Comparison of ENCODE assay signal across 3 fruit fly cellular contexts in genomic region chr3R:29277009-29277408, dm6.
TF ChIP-seq lines count a peak whose summit lies in the region.

No protein-coding gene starts in this region.

TF ChIP-seq in whole organism, embryonic, 481 proteins besides CTCF, POLR2A, EP300 and RAD21 (continued from another document and continues in another):
- TF ChIP-seq CG8388 (GFP tag; optimal IDR thresholded peaks at IDR 0.05; lab: Kevin White, UChicago) (peak; percentile 26), CG14710 (tag; optimal IDR thresholded peaks at IDR 0.05; lab: Kevin White, UChicago) (peak; percentile 28), CG30403 (GFP tag; optimal IDR thresholded peaks at IDR 0.05; lab: Kevin White, UChicago) (peak; percentile 24), chif (GFP tag; optimal IDR thresholded peaks at IDR 0.05; lab: Kevin White, UChicago) (peak in 1 of 2 experiments; percentile 58), grau (tag; optimal IDR thresholded peaks at IDR 0.05; lab: Kevin White, UChicago) (peak; percentile 19), CG12155 (GFP tag; optimal IDR thresholded peaks at IDR 0.05; lab: Kevin White, UChicago) (no peak), yki (optimal IDR thresholded peaks at IDR 0.05; lab: Kevin White, UChicago) (no peak), Atf-2 (GFP tag; optimal IDR thresholded peaks at IDR 0.05; lab: Kevin White, UChicago) (peak; percentile 47), Sry-β (GFP tag; optimal IDR thresholded peaks at IDR 0.05; lab: Kevin White, UChicago) (no peak), CG10267 (tag; optimal IDR thresholded peaks at IDR 0.05; lab: Kevin White, UChicago) (peak; percentile 7), sens (GFP tag; lab: Kevin White, UChicago) (peak; percentile 83), CG30020 (tag; optimal IDR thresholded peaks at IDR 0.05; lab: Kevin White, UChicago) (no peak), Xbp1 (GFP tag; optimal IDR thresholded peaks at IDR 0.05; lab: Kevin White, UChicago) (peak; percentile 46), CG12391 (tag; optimal IDR thresholded peaks at IDR 0.05; lab: Kevin White, UChicago) (peak; percentile 34), Fer3 (tag; optimal IDR thresholded peaks at IDR 0.05; lab: Kevin White, UChicago) (no peak), E2f1 (GFP tag; IDR thresholded peaks at IDR 0.05; lab: Robert Waterston, UW) (peak; percentile 34; the same call in 1 of the 2 replicates), CG9727 (GFP tag; optimal IDR thresholded peaks at IDR 0.05; lab: Kevin White, UChicago) (peak; percentile 40), zfh1 (GFP tag; IDR thresholded peaks at IDR 0.05; lab: Robert Waterston, UW) (0 out of 3 replicates have a peak, but pooled peaks have one; percentile 27), CG8765 (GFP tag; IDR thresholded peaks at IDR 0.05; lab: Robert Waterston, UW) (peak; percentile 11; the same call in 1 of the 2 replicates), chn (GFP tag; optimal IDR thresholded peaks at IDR 0.05; lab: Kevin White, UChicago) (peak; percentile 42), Blimp-1 (GFP tag; optimal IDR thresholded peaks at IDR 0.05; lab: Kevin White, UChicago) (peak; percentile 23), CG31441 (GFP tag; IDR thresholded peaks at IDR 0.05; lab: Robert Waterston, UW) (peak; percentile 25; the same call in 1 of the 2 replicates), CG4404 (GFP tag; IDR thresholded peaks at IDR 0.05; lab: Robert Waterston, UW) (peak; percentile 47; the same call in 1 of the 2 replicates), CG17328 (GFP tag; IDR thresholded peaks at IDR 0.05; lab: Robert Waterston, UW) (peak; percentile 38; the same call in 1 of the 2 replicates), nmo (GFP tag; optimal IDR thresholded peaks at IDR 0.05; lab: Kevin White, UChicago) (peak; percentile 30), gro (GFP tag; optimal IDR thresholded peaks at IDR 0.05; lab: Kevin White, UChicago) (no peak), bab2 (GFP tag; optimal IDR thresholded peaks at IDR 0.05; lab: Kevin White, UChicago) (peak; percentile 8), NC2α (GFP tag; optimal IDR thresholded peaks at IDR 0.05; lab: Kevin White, UChicago) (no peak), Atf3 (GFP tag; optimal IDR thresholded peaks at IDR 0.05; lab: Kevin White, UChicago) (peak; percentile 41), CG4820 (GFP tag; optimal IDR thresholded peaks at IDR 0.05; lab: Kevin White, UChicago) (peak; percentile 24), D (optimal IDR thresholded peaks at IDR 0.05; lab: Kevin White, UChicago) (no peak), D (GFP tag; optimal IDR thresholded peaks at IDR 0.05; lab: Kevin White, UChicago) (no peak), CG16779 (GFP tag; IDR thresholded peaks at IDR 0.05; lab: Robert Waterston, UW) (no peak), CG13123 (GFP tag; optimal IDR thresholded peaks at IDR 0.05; lab: Kevin White, UChicago) (no peak), sima (GFP tag; optimal IDR thresholded peaks at IDR 0.05; lab: Kevin White, UChicago) (no peak), shn (GFP tag; optimal IDR thresholded peaks at IDR 0.05; lab: Kevin White, UChicago) (peak; percentile 11), Rx (GFP tag; IDR thresholded peaks at IDR 0.05; lab: Robert Waterston, UW) (no peak), Hsf (GFP tag; optimal IDR thresholded peaks at IDR 0.05; lab: Kevin White, UChicago) (peak; percentile 25), CG13775 (GFP tag; optimal IDR thresholded peaks at IDR 0.05; lab: Kevin White, UChicago) (peak; percentile 3), zen (tag; optimal IDR thresholded peaks at IDR 0.05; lab: Kevin White, UChicago) (peak; percentile 47), CG9609 (GFP tag; optimal IDR thresholded peaks at IDR 0.05; lab: Kevin White, UChicago) (peak; percentile 54), CG1603 (tag; optimal IDR thresholded peaks at IDR 0.05; lab: Kevin White, UChicago) (peak; percentile 72), CG10274 (GFP tag; optimal IDR thresholded peaks at IDR 0.05; lab: Kevin White, UChicago) (no peak), Chrac-16 (GFP tag; optimal IDR thresholded peaks at IDR 0.05; lab: Kevin White, UChicago) (peak; percentile 54)

TF ChIP-seq in whole organism, prepupa, 60 proteins besides CTCF, POLR2A, EP300 and RAD21 (continued from another document):
- TF ChIP-seq CG8319 (GFP tag; optimal IDR thresholded peaks at IDR 0.05; lab: Kevin White, UChicago), result peak; percentile 64
- peak; percentile 59 for TF ChIP-seq CG16779 (tag; optimal IDR thresholded peaks at IDR 0.05; lab: Kevin White, UChicago)
- peak; percentile 90 for TF ChIP-seq fd59A (GFP tag; optimal IDR thresholded peaks at IDR 0.05; lab: Kevin White, UChicago)
- peak; percentile 32 for TF ChIP-seq Eip93F (GFP tag; optimal IDR thresholded peaks at IDR 0.05; lab: Kevin White, UChicago)
- TF ChIP-seq salr (GFP tag; optimal IDR thresholded peaks at IDR 0.05; lab: Kevin White, UChicago), result peak; percentile 57 to 87
- TF ChIP-seq spab (GFP tag; optimal IDR thresholded peaks at IDR 0.05; lab: Kevin White, UChicago), result peak; percentile 85
- peak; percentile 83 for TF ChIP-seq CG6792 (GFP tag; optimal IDR thresholded peaks at IDR 0.05; lab: Kevin White, UChicago)
- no peak for TF ChIP-seq dac (GFP tag; optimal IDR thresholded peaks at IDR 0.05; lab: Kevin White, UChicago)
- no peak for TF ChIP-seq Gug (GFP tag; IDR thresholded peaks at IDR 0.05; lab: Robert Waterston, UW)
- TF ChIP-seq topi (GFP tag; optimal IDR thresholded peaks at IDR 0.05; lab: Kevin White, UChicago), result peak; percentile 90
- peak; percentile 50 for TF ChIP-seq CG6854 (GFP tag; optimal IDR thresholded peaks at IDR 0.05; lab: Kevin White, UChicago)
- TF ChIP-seq CG7368 (GFP tag; optimal IDR thresholded peaks at IDR 0.05; lab: Kevin White, UChicago), result peak; percentile 69
- peak; percentile 85 for TF ChIP-seq CG10631 (GFP tag; optimal IDR thresholded peaks at IDR 0.05; lab: Kevin White, UChicago)
- TF ChIP-seq svp (GFP tag; lab: Kevin White, UChicago), result peak; percentile 92
- peak; percentile 52 for TF ChIP-seq Blimp-1 (GFP tag; optimal IDR thresholded peaks at IDR 0.05; lab: Kevin White, UChicago)
- TF ChIP-seq net (GFP tag; optimal IDR thresholded peaks at IDR 0.05; lab: Kevin White, UChicago), result peak; percentile 78
- TF ChIP-seq CG11762 (GFP tag; optimal IDR thresholded peaks at IDR 0.05; lab: Kevin White, UChicago; ENCODE audit: insufficient read depth), result peak; percentile 69
- peak; percentile 49 for TF ChIP-seq Hr4 (GFP tag; optimal IDR thresholded peaks at IDR 0.05; lab: Kevin White, UChicago)
- TF ChIP-seq fd85E (GFP tag; optimal IDR thresholded peaks at IDR 0.05; lab: Kevin White, UChicago), result no peak
- peak; percentile 32; the same call in 1 of the 3 replicates for TF ChIP-seq eg (GFP tag; IDR thresholded peaks at IDR 0.05; lab: Robert Waterston, UW)
- TF ChIP-seq Sox102F (GFP tag; optimal IDR thresholded peaks at IDR 0.05; lab: Kevin White, UChicago), result peak; percentile 91
- peak; percentile 93 for TF ChIP-seq Ets96B (tag; optimal IDR thresholded peaks at IDR 0.05; lab: Kevin White, UChicago)
- peak; percentile 79 for TF ChIP-seq OdsH (GFP tag; optimal IDR thresholded peaks at IDR 0.05; lab: Kevin White, UChicago)
- TF ChIP-seq CG6163 (GFP tag; IDR thresholded peaks at IDR 0.05; lab: Robert Waterston, UW), result peak; percentile 89
- peak; percentile 61 for TF ChIP-seq CG11902 (GFP tag; optimal IDR thresholded peaks at IDR 0.05; lab: Kevin White, UChicago)
- TF ChIP-seq Hr38 (GFP tag; optimal IDR thresholded peaks at IDR 0.05; lab: Kevin White, UChicago), result no peak
- TF ChIP-seq CG10669 (GFP tag; optimal IDR thresholded peaks at IDR 0.05; lab: Kevin White, UChicago), result peak; percentile 86
- peak; percentile 83 for TF ChIP-seq cyc (GFP tag; optimal IDR thresholded peaks at IDR 0.05; lab: Kevin White, UChicago)
- peak; percentile 86 for TF ChIP-seq lz (GFP tag; optimal IDR thresholded peaks at IDR 0.05; lab: Kevin White, UChicago)
- TF ChIP-seq CG6808 (GFP tag; optimal IDR thresholded peaks at IDR 0.05; lab: Kevin White, UChicago), result peak; percentile 84
- TF ChIP-seq dsx (GFP tag; optimal IDR thresholded peaks at IDR 0.05; lab: Kevin White, UChicago; ENCODE audit: poor library complexity, severe bottlenecking), result peak; percentile 87
- peak; percentile 91 for TF ChIP-seq esn (GFP tag; optimal IDR thresholded peaks at IDR 0.05; lab: Kevin White, UChicago)
- peak; percentile 66 for TF ChIP-seq CG9139 (GFP tag; optimal IDR thresholded peaks at IDR 0.05; lab: Kevin White, UChicago)
- no peak for TF ChIP-seq CG6276 (GFP tag; optimal IDR thresholded peaks at IDR 0.05; lab: Kevin White, UChicago)
- TF ChIP-seq CG11294 (GFP tag; IDR thresholded peaks at IDR 0.05; lab: Robert Waterston, UW), result no peak
- TF ChIP-seq Lpt (GFP tag; optimal IDR thresholded peaks at IDR 0.05; lab: Kevin White, UChicago), result peak; percentile 36
- TF ChIP-seq Eip78C (GFP tag; lab: Kevin White, UChicago), result peak; percentile 97

TF ChIP-seq in whole organism, wandering third instar larva, 38 proteins besides CTCF, POLR2A, EP300 and RAD21 (continued from another document):
- TF ChIP-seq HLH106 (tag; optimal IDR thresholded peaks at IDR 0.05; lab: Kevin White, UChicago), result peak; percentile 82
- peak; percentile 44 for TF ChIP-seq brk (GFP tag; optimal IDR thresholded peaks at IDR 0.05; lab: Kevin White, UChicago)
- peak; percentile 29 for TF ChIP-seq dsf (GFP tag; optimal IDR thresholded peaks at IDR 0.05; lab: Kevin White, UChicago; ENCODE audit: borderline replicate concordance)
- no peak for TF ChIP-seq Abd-B (GFP tag; optimal IDR thresholded peaks at IDR 0.05; lab: Kevin White, UChicago)
- TF ChIP-seq woc (GFP tag; optimal IDR thresholded peaks at IDR 0.05; lab: Kevin White, UChicago), result peak; percentile 61
- TF ChIP-seq sv (GFP tag; optimal IDR thresholded peaks at IDR 0.05; lab: Kevin White, UChicago), result no peak
- TF ChIP-seq usp (GFP tag; optimal IDR thresholded peaks at IDR 0.05; lab: Kevin White, UChicago), result no peak
- TF ChIP-seq dmrt93B (GFP tag; optimal IDR thresholded peaks at IDR 0.05; lab: Kevin White, UChicago), result peak; percentile 60
TF ChIP-seq in whole organism, wandering third instar larva: peak in this region for 22.
